Worm (Caenorhabditis elegans): ENCODE measurements around the gene ZK1055.2.

Gene ZK1055.2

ce11 chrV:6621894-6622293, 31.5 kb downstream of the ZK1055.2 start, which contains the start of gene nhr-37:
nhr-37 (plus strand) TSS chrV:6622194.
- TF ChIP-seq ztf-23 (GFP tag; IDR thresholded peaks at IDR 0.05) (no peak), klf-2 (GFP tag; conservative IDR thresholded peaks at IDR 0.05) (no peak), flt-1 (GFP tag; IDR thresholded peaks at IDR 0.05) (no peak), med-1 (GFP tag; optimal IDR thresholded peaks at IDR 0.05; ENCODE audit: insufficient read depth) (no peak), ref-1 (GFP tag; conservative IDR thresholded peaks at IDR 0.05) (no peak), tab-1 (GFP tag; IDR thresholded peaks at IDR 0.05) (no peak), ztf-29 (GFP tag; IDR thresholded peaks at IDR 0.05) (no peak), T22C8.4 (GFP tag; IDR thresholded peaks at IDR 0.05) (no peak), cog-1 (tag; optimal IDR thresholded peaks at IDR 0.05) (no peak)

- no peak for TF ChIP-seq flt-1 (GFP tag; IDR thresholded peaks at IDR 0.05)
- no peak for TF ChIP-seq ztf-29 (GFP tag; IDR thresholded peaks at IDR 0.05)
- no peak for TF ChIP-seq ztf-23 (GFP tag; IDR thresholded peaks at IDR 0.05)
- TF ChIP-seq tab-1 (GFP tag; IDR thresholded peaks at IDR 0.05) = no peak
- TF ChIP-seq T22C8.4 (GFP tag; IDR thresholded peaks at IDR 0.05) = no peak
- TF ChIP-seq cog-1 (tag; optimal IDR thresholded peaks at IDR 0.05) = no peak
Measured at ce11 chrV:6626244-6626643, 35.9 kb downstream of the ZK1055.2 start, which contains the start of gene ppt-1. ppt-1 (minus strand) TSS chrV:6626344.

- TF ChIP-seq tab-1 (GFP tag; IDR thresholded peaks at IDR 0.05) (no peak), ztf-29 (GFP tag; IDR thresholded peaks at IDR 0.05) (no peak), med-1 (GFP tag; optimal IDR thresholded peaks at IDR 0.05; ENCODE audit: insufficient read depth) (no peak), ztf-23 (GFP tag; IDR thresholded peaks at IDR 0.05) (no peak), T22C8.4 (GFP tag; IDR thresholded peaks at IDR 0.05) (no peak), cog-1 (tag; optimal IDR thresholded peaks at IDR 0.05) (no peak), ref-1 (GFP tag; conservative IDR thresholded peaks at IDR 0.05) (no peak), klf-2 (GFP tag; conservative IDR thresholded peaks at IDR 0.05) (no peak), flt-1 (GFP tag; IDR thresholded peaks at IDR 0.05) (no peak)
Measured at ce11 chrV:6630769-6631168, 40.4 kb downstream of the ZK1055.2 start.

DNA sequence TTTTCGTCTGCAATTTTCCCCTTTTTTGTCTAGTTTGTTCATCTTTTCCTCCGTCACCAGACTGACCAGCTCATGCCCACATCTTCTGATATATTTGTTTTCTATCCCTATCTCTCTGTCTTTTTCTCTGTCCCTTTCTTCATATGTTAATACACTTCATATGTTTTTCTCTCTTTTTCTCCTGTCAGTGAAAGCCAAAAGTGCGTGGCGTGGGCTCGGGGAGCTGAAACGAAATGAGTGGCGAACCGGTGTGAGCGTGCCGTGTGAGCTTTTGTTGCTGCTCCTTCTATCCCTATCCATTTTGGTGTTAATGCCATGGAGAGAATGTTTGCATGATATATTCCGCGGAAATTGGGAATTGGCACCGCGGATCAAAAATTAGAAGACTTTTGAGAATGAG, 41.5 kb downstream of the ZK1055.2 start:
- TF ChIP-seq ztf-23 (GFP tag; IDR thresholded peaks at IDR 0.05) (no peak), ref-1 (GFP tag; conservative IDR thresholded peaks at IDR 0.05) (no peak), med-1 (GFP tag; optimal IDR thresholded peaks at IDR 0.05; ENCODE audit: insufficient read depth) (no peak), klf-2 (GFP tag; conservative IDR thresholded peaks at IDR 0.05) (no peak), flt-1 (GFP tag; IDR thresholded peaks at IDR 0.05) (no peak), T22C8.4 (GFP tag; IDR thresholded peaks at IDR 0.05) (no peak), tab-1 (GFP tag; IDR thresholded peaks at IDR 0.05) (no peak), cog-1 (tag; optimal IDR thresholded peaks at IDR 0.05) (no peak), ztf-29 (GFP tag; IDR thresholded peaks at IDR 0.05) (no peak)

DNA sequence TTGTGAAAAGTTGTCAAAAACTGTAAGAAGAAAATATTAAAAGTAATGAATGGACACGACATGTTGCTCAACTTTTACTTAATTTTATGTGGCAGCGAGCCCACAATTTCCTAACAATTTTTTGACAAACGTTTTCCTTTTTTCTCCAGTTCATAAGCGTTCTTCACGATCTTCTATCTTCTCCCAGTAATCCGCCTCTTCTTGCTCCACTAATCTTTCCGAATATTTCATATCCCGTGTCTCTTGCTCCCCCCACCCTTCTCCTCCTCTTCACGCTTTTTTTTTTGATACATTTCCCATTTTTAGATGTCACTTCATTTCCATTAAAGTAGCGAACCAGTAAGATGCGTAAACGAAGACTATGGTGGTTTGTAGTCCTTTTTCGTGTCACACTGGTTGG, 42.5 kb downstream of the ZK1055.2 start, which contains the start of gene scd-2:
TSS of gene scd-2 (plus strand) at position 301 of the 400 bp plus-strand sequence.
- TF ChIP-seq klf-2 (GFP tag; conservative IDR thresholded peaks at IDR 0.05) (no peak), T22C8.4 (GFP tag; IDR thresholded peaks at IDR 0.05) (no peak), ztf-23 (GFP tag; IDR thresholded peaks at IDR 0.05) (no peak), ztf-29 (GFP tag; IDR thresholded peaks at IDR 0.05) (no peak), tab-1 (GFP tag; IDR thresholded peaks at IDR 0.05) (no peak), med-1 (GFP tag; optimal IDR thresholded peaks at IDR 0.05; ENCODE audit: insufficient read depth) (no peak), ref-1 (GFP tag; conservative IDR thresholded peaks at IDR 0.05) (no peak), flt-1 (GFP tag; IDR thresholded peaks at IDR 0.05) (no peak), cog-1 (tag; optimal IDR thresholded peaks at IDR 0.05) (no peak)

Measured in whole organism, midembryonic.